Fruit fly (Drosophila melanogaster) whole organism, embryonic: Measurements from ENCODE around the gene Sap30.

Experiments
- B-H1 ChIP-seq: fragments of 200-800 bp; sonication (Bioruptor generic); IDR thresholded peaks from 3 replicates; pipeline ENCODE4 v1.3.6; 2022; ENCODE audit warnings: missing biosample characterization, missing genetic modification characterization
- CG18476 ChIP-seq: fragments of 200-800 bp; sonication (Bioruptor generic); optimal IDR thresholded peaks from 2 replicates; lab custom pipeline; 2016; ENCODE audit warnings: missing biosample characterization, mild to moderate bottlenecking, missing genetic modification characterization
- Deaf1 ChIP-seq: fragments of 200-800 bp; optimal IDR thresholded peaks from 3 replicates; lab custom pipeline; 2019; ENCODE audit warnings: missing biosample characterization, mild to moderate bottlenecking, missing genetic modification characterization, moderate library complexity
- Ssrp ChIP-seq: fragments of 200-800 bp; sonication (Bioruptor generic); optimal IDR thresholded peaks from 2 replicates; lab custom pipeline; 2018; ENCODE audit warnings: missing biosample characterization, mild to moderate bottlenecking, missing genetic modification characterization, moderate library complexity
- Vsx1 ChIP-seq: fragments of 200-800 bp; sonication (Bioruptor generic); optimal IDR thresholded peaks from 2 replicates; lab custom pipeline; 2017; ENCODE audit warnings: missing biosample characterization, mild to moderate bottlenecking, missing genetic modification characterization, missing genetic modification reagents
- shn ChIP-seq: fragments of 200-800 bp; sonication (Bioruptor generic); optimal IDR thresholded peaks from 3 replicates; lab custom pipeline; 2016; ENCODE audit warnings: missing biosample characterization, missing genetic modification characterization

DNA sequence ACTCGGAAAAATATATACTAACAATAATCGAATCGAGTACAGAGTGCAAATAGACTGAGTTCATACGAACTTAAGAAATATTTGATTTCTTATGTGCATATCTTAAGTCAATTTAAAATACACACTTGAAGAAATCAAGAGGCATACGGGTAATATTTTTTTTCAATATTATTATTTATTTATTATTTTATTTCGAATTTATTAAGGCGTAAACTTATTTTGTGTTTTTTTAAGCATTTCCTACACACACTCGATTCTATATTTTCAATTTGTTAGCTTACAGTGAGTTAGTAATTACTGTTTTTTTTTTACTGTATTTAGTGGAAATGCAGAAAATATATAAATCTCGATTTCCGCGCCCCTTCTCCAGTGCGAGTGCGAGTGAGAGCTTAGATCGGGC, 26.1 kb downstream of the Sap30 start:
- peak; percentile 9 for TF ChIP-seq Ssrp (tag; lab: Kevin White, UChicago)
- TF ChIP-seq CG18476 (GFP tag; lab: Kevin White, UChicago): no peak
- no peak for TF ChIP-seq B-H1 (GFP tag; lab: Robert Waterston, UW)
- TF ChIP-seq shn (GFP tag; lab: Kevin White, UChicago): no peak
- TF ChIP-seq Deaf1 (tag; lab: Kevin White, UChicago): no peak
- TF ChIP-seq Vsx1: no peak
